Fruit fly (Drosophila melanogaster): Measurements from ENCODE around the gene xmas.

Gene xmas

dm6 chrX:17111958-17112953 is 46.9 kb downstream of the xmas start (continued):
- TF ChIP-seq CG8632 (GFP tag; optimal IDR thresholded peaks at IDR 0.05) (no peak), CG4318 (GFP tag; optimal IDR thresholded peaks at IDR 0.05) (peak; percentile 63), topi (GFP tag; optimal IDR thresholded peaks at IDR 0.05) (peak; percentile 43), spab (GFP tag; optimal IDR thresholded peaks at IDR 0.05) (peak; percentile 23), CG15336 (GFP tag; IDR thresholded peaks at IDR 0.05) (no peak; the same call in 1 of the 2 replicates), Eip78C (GFP tag) (peak; percentile 64), Sox14 (GFP tag; optimal IDR thresholded peaks at IDR 0.05) (no peak), Ets96B (tag; optimal IDR thresholded peaks at IDR 0.05) (peak; percentile 30), CG10631 (GFP tag; optimal IDR thresholded peaks at IDR 0.05) (peak; percentile 48), Sox15 (GFP tag; optimal IDR thresholded peaks at IDR 0.05) (peak; percentile 16), CG31627 (GFP tag; optimal IDR thresholded peaks at IDR 0.05) (peak; percentile 14), CG34406 (GFP tag; optimal IDR thresholded peaks at IDR 0.05) (no peak), Lpt (GFP tag; optimal IDR thresholded peaks at IDR 0.05) (peak; percentile 42), fd85E (GFP tag; optimal IDR thresholded peaks at IDR 0.05) (no peak), CG11902 (GFP tag; optimal IDR thresholded peaks at IDR 0.05) (peak; percentile 19)

dm6 chrX:17111274-17111673 is 47.8 kb downstream of the xmas start:
- TF ChIP-seq lz (GFP tag; optimal IDR thresholded peaks at IDR 0.05) (no peak), fd59A (GFP tag; optimal IDR thresholded peaks at IDR 0.05) (no peak), CG1621 (tag; optimal IDR thresholded peaks at IDR 0.05) (no peak), vri (GFP tag; optimal IDR thresholded peaks at IDR 0.05) (no peak), CG11902 (GFP tag; optimal IDR thresholded peaks at IDR 0.05) (no peak), CG6163 (GFP tag; IDR thresholded peaks at IDR 0.05) (no peak), pdm3 (GFP tag; optimal IDR thresholded peaks at IDR 0.05) (peak; percentile 35), Ets96B (tag; optimal IDR thresholded peaks at IDR 0.05) (no peak), Blimp-1 (GFP tag; optimal IDR thresholded peaks at IDR 0.05) (no peak), OdsH (GFP tag; optimal IDR thresholded peaks at IDR 0.05) (peak; percentile 30), Eip75B (GFP tag; optimal IDR thresholded peaks at IDR 0.05) (no peak), achi (GFP tag; optimal IDR thresholded peaks at IDR 0.05) (peak; percentile 22), Sox14 (GFP tag; optimal IDR thresholded peaks at IDR 0.05) (no peak), CG32006 (GFP tag; optimal IDR thresholded peaks at IDR 0.05) (peak; percentile 59), dac (GFP tag; optimal IDR thresholded peaks at IDR 0.05) (no peak), CG9139 (GFP tag; optimal IDR thresholded peaks at IDR 0.05) (no peak), CG34406 (GFP tag; optimal IDR thresholded peaks at IDR 0.05) (peak; percentile 22), CG11294 (GFP tag; IDR thresholded peaks at IDR 0.05) (no peak), Lpt (GFP tag; optimal IDR thresholded peaks at IDR 0.05) (no peak), eg (GFP tag; IDR thresholded peaks at IDR 0.05) (peak; percentile 28; the same call in 1 of the 3 replicates), CG6808 (GFP tag; optimal IDR thresholded peaks at IDR 0.05) (no peak), CG7368 (GFP tag; optimal IDR thresholded peaks at IDR 0.05) (no peak), CG11762 (GFP tag; optimal IDR thresholded peaks at IDR 0.05; ENCODE audit: insufficient read depth) (no peak), Sox15 (GFP tag; optimal IDR thresholded peaks at IDR 0.05) (no peak), Hr4 (GFP tag; optimal IDR thresholded peaks at IDR 0.05) (peak; percentile 21), CG6792 (GFP tag; optimal IDR thresholded peaks at IDR 0.05) (no peak), acj6 (GFP tag; optimal IDR thresholded peaks at IDR 0.05) (peak; percentile 23), CG16779 (tag; optimal IDR thresholded peaks at IDR 0.05) (no peak), Hr38 (GFP tag; optimal IDR thresholded peaks at IDR 0.05) (no peak), Sox102F (GFP tag; optimal IDR thresholded peaks at IDR 0.05) (no peak), CG8632 (GFP tag; optimal IDR thresholded peaks at IDR 0.05) (no peak), Met (GFP tag; optimal IDR thresholded peaks at IDR 0.05) (peak; percentile 38), CG3032 (tag; optimal IDR thresholded peaks at IDR 0.05) (no peak), CG3919 (GFP tag; optimal IDR thresholded peaks at IDR 0.05) (peak; percentile 1), net (GFP tag; optimal IDR thresholded peaks at IDR 0.05) (peak; percentile 0), fkh (GFP tag; optimal IDR thresholded peaks at IDR 0.05) (no peak), CG8319 (GFP tag; optimal IDR thresholded peaks at IDR 0.05) (no peak), CG15336 (GFP tag; IDR thresholded peaks at IDR 0.05) (peak; percentile 20; the same call in 1 of the 2 replicates), Smox (GFP tag; optimal IDR thresholded peaks at IDR 0.05) (peak; percentile 14), CG31627 (GFP tag; optimal IDR thresholded peaks at IDR 0.05) (peak; percentile 0), svp (GFP tag) (peak; percentile 73), CG4318 (GFP tag; optimal IDR thresholded peaks at IDR 0.05) (peak; percentile 44)

Data from whole organism, prepupa.